Fruit fly (Drosophila melanogaster): ENCODE data around the gene Prx1.

Gene Prx1

dm6 chr3L:15211845-15212619 is 4.4 kb downstream of the Prx1 start:
- TF ChIP-seq CG17801 (GFP tag; optimal IDR thresholded peaks at IDR 0.05; ENCODE audit: partially characterized antibody), result no peak

dm6 chr3L:15214348-15215238 is 6.9 kb downstream of the Prx1 start:
- TF ChIP-seq CG17801 (GFP tag; optimal IDR thresholded peaks at IDR 0.05; ENCODE audit: partially characterized antibody), result no peak

- no peak for TF ChIP-seq CG17801 (GFP tag; optimal IDR thresholded peaks at IDR 0.05; ENCODE audit: partially characterized antibody)
These were observed 12.7 kb downstream of the Prx1 start for dm6 chr3L:15220322-15220721.

dm6 chr3L:15222271-15222670 is 14.6 kb downstream of the Prx1 start:
- TF ChIP-seq CG17801 (GFP tag; optimal IDR thresholded peaks at IDR 0.05; ENCODE audit: partially characterized antibody), result no peak

- no peak for TF ChIP-seq CG17801 (GFP tag; optimal IDR thresholded peaks at IDR 0.05; ENCODE audit: partially characterized antibody)
These were observed 16.1 kb downstream of the Prx1 start for dm6 chr3L:15223761-15224160.

dm6 chr3L:15224631-15225030 is 17.0 kb downstream of the Prx1 start:
- no peak for TF ChIP-seq CG17801 (GFP tag; optimal IDR thresholded peaks at IDR 0.05; ENCODE audit: partially characterized antibody)

dm6 chr3L:15225689-15226088 is 18.0 kb downstream of the Prx1 start:
- no peak for TF ChIP-seq CG17801 (GFP tag; optimal IDR thresholded peaks at IDR 0.05; ENCODE audit: partially characterized antibody)

- no peak for TF ChIP-seq CG17801 (GFP tag; optimal IDR thresholded peaks at IDR 0.05; ENCODE audit: partially characterized antibody)
These were observed 19.0 kb downstream of the Prx1 start for dm6 chr3L:15226608-15227007.

- no peak for TF ChIP-seq CG17801 (GFP tag; optimal IDR thresholded peaks at IDR 0.05; ENCODE audit: partially characterized antibody)
These were observed 20.0 kb downstream of the Prx1 start for dm6 chr3L:15227533-15228124.

- TF ChIP-seq CG17801 (GFP tag; optimal IDR thresholded peaks at IDR 0.05; ENCODE audit: partially characterized antibody), result no peak
These were observed 21.8 kb downstream of the Prx1 start for dm6 chr3L:15229447-15229846.

- TF ChIP-seq CG17801 (GFP tag; optimal IDR thresholded peaks at IDR 0.05; ENCODE audit: partially characterized antibody), result peak; percentile 63
These were observed 22.7 kb downstream of the Prx1 start for dm6 chr3L:15230178-15230856.

- TF ChIP-seq CG17801 (GFP tag; optimal IDR thresholded peaks at IDR 0.05; ENCODE audit: partially characterized antibody), result no peak
These were observed 23.5 kb downstream of the Prx1 start for dm6 chr3L:15231167-15231566.

- no peak for TF ChIP-seq CG17801 (GFP tag; optimal IDR thresholded peaks at IDR 0.05; ENCODE audit: partially characterized antibody)
These were observed 25.0 kb downstream of the Prx1 start for dm6 chr3L:15232431-15233254.

dm6 chr3L:15234233-15234778 is 26.7 kb downstream of the Prx1 start:
- no peak for TF ChIP-seq CG17801 (GFP tag; optimal IDR thresholded peaks at IDR 0.05; ENCODE audit: partially characterized antibody)
